Fruit fly (Drosophila melanogaster) whole organism, embryonic: Measurements from ENCODE around the gene Drp1.

Experiments used
- B-H2 ChIP-seq: fragments of 200-800 bp; sonication (Bioruptor generic); optimal IDR thresholded peaks from 2 replicates; lab custom pipeline; 2018; ENCODE audit warnings: missing biosample characterization, mild to moderate bottlenecking, missing genetic modification characterization
- Bgb ChIP-seq: fragments of 200-800 bp; sonication (Bioruptor generic); IDR thresholded peaks from 2 replicates; pipeline ENCODE4 v1.3.6; 2022; ENCODE audit warnings: missing biosample characterization, missing genetic modification characterization; ENCODE audit not compliant: partially characterized antibody
- BtbVII ChIP-seq: fragments of 200-800 bp; sonication (Bioruptor generic); optimal IDR thresholded peaks from 3 replicates; lab custom pipeline; 2017; ENCODE audit warnings: missing biosample characterization, mild to moderate bottlenecking, missing genetic modification characterization
- CG10543 ChIP-seq: fragments of 200-800 bp; sonication (Bioruptor generic); optimal IDR thresholded peaks from 3 replicates; lab custom pipeline; 2017; ENCODE audit warnings: missing biosample characterization, mild to moderate bottlenecking, missing genetic modification characterization, moderate library complexity
- CG11247 ChIP-seq: fragments of 200-800 bp; sonication (Bioruptor generic); IDR thresholded peaks from 2 replicates; pipeline ENCODE4 v1.3.6; 2022; ENCODE audit warnings: missing biosample characterization, missing genetic modification characterization
- CG12071 ChIP-seq: fragments of 200-800 bp; sonication (Bioruptor generic); optimal IDR thresholded peaks from 3 replicates; lab custom pipeline; 2018; ENCODE audit warnings: missing biosample characterization, mild to moderate bottlenecking, missing genetic modification characterization
- CG1233 ChIP-seq: fragments of 200-800 bp; sonication (Bioruptor generic); optimal IDR thresholded peaks from 4 replicates; lab custom pipeline; 2018; ENCODE audit warnings: missing biosample characterization, mild to moderate bottlenecking, missing genetic modification characterization
- CG12769 ChIP-seq: fragments of 200-800 bp; sonication (Bioruptor generic); optimal IDR thresholded peaks from 2 replicates; lab custom pipeline; 2019; ENCODE audit warnings: missing biosample characterization, mild to moderate bottlenecking, missing genetic modification characterization, moderate library complexity
- CG13296 ChIP-seq: fragments of 200-800 bp; sonication (Bioruptor generic); optimal IDR thresholded peaks from 3 replicates; lab custom pipeline; 2018; ENCODE audit warnings: missing biosample characterization, mild to moderate bottlenecking, missing genetic modification characterization
- CG14050 ChIP-seq: fragments of 200-800 bp; sonication (Bioruptor generic); IDR thresholded peaks from 3 replicates; pipeline ENCODE4 v1.3.6; 2022; ENCODE audit warnings: missing biosample characterization, missing genetic modification characterization
- CG14667 ChIP-seq: fragments of 200-800 bp; sonication (Bioruptor generic); IDR thresholded peaks from 2 replicates; pipeline ENCODE4 v1.3.6; 2022; ENCODE audit warnings: missing biosample characterization, missing genetic modification characterization
- CG14710 ChIP-seq: fragments of 200-800 bp; sonication (Bioruptor generic); optimal IDR thresholded peaks from 3 replicates; lab custom pipeline; 2019; ENCODE audit warnings: missing biosample characterization, mild to moderate bottlenecking, missing genetic modification characterization, moderate library complexity
- CG15269 ChIP-seq: fragments of 200-800 bp; sonication (Bioruptor generic); optimal IDR thresholded peaks from 2 replicates; lab custom pipeline; 2018; ENCODE audit warnings: missing biosample characterization, mild to moderate bottlenecking, missing genetic modification characterization, moderate library complexity
- CG18476 ChIP-seq: fragments of 200-800 bp; sonication (Bioruptor generic); optimal IDR thresholded peaks from 2 replicates; lab custom pipeline; 2016; ENCODE audit warnings: missing biosample characterization, mild to moderate bottlenecking, missing genetic modification characterization
- CG18599 ChIP-seq: fragments of 200-800 bp; sonication (Bioruptor generic); optimal IDR thresholded peaks from 3 replicates; lab custom pipeline; 2017; ENCODE audit warnings: missing biosample characterization, missing genetic modification characterization, mild to moderate bottlenecking, moderate library complexity, missing genetic modification reagents
- CG18764 ChIP-seq: fragments of 200-800 bp; sonication (Bioruptor generic); optimal IDR thresholded peaks from 3 replicates; lab custom pipeline; 2016; ENCODE audit warnings: missing biosample characterization, missing genetic modification characterization
- CG31224 ChIP-seq: fragments of 200-800 bp; sonication (Bioruptor generic); IDR thresholded peaks from 2 replicates; pipeline ENCODE4 v1.3.6; 2022; ENCODE audit warnings: missing biosample characterization, missing genetic modification characterization
- CG3163 ChIP-seq: fragments of 200-800 bp; sonication (Bioruptor generic); optimal IDR thresholded peaks from 3 replicates; lab custom pipeline; 2016; ENCODE audit warnings: missing biosample characterization, missing genetic modification characterization
- CG3995 ChIP-seq: fragments of 200-800 bp; sonication (Bioruptor generic); optimal IDR thresholded peaks from 3 replicates; lab custom pipeline; 2016; ENCODE audit warnings: missing biosample characterization, missing genetic modification characterization
- CG8281 ChIP-seq: fragments of 200-800 bp; sonication (Bioruptor generic); optimal IDR thresholded peaks from 2 replicates; lab custom pipeline; 2018; ENCODE audit warnings: missing biosample characterization, mild to moderate bottlenecking, missing genetic modification characterization, moderate library complexity
- CG8478 ChIP-seq: fragments of >200 bp; optimal IDR thresholded peaks from 2 replicates; lab custom pipeline; 2018
- CG9609 ChIP-seq: fragments of 200-800 bp; sonication (Bioruptor generic); optimal IDR thresholded peaks from 3 replicates; lab custom pipeline; 2016; ENCODE audit warnings: missing biosample characterization, missing genetic modification characterization
- CG9932 ChIP-seq: fragments of 200-800 bp; sonication (Bioruptor generic); IDR thresholded peaks from 2 replicates; pipeline ENCODE4 v1.3.6; 2022; ENCODE audit warnings: missing biosample characterization, missing genetic modification characterization
- CrebB ChIP-seq: fragments of 200-800 bp; sonication (Bioruptor generic); optimal IDR thresholded peaks from 3 replicates; lab custom pipeline; 2018; ENCODE audit warnings: missing biosample characterization, mild to moderate bottlenecking, missing genetic modification characterization
- Dek ChIP-seq: fragments of 200-800 bp; sonication (Bioruptor generic); optimal IDR thresholded peaks from 3 replicates; lab custom pipeline; 2019; ENCODE audit warnings: missing biosample characterization, mild to moderate bottlenecking, missing genetic modification characterization, moderate library complexity
- Doc2 ChIP-seq: fragments of 200-800 bp; sonication (Bioruptor generic); IDR thresholded peaks from 2 replicates; pipeline ENCODE4 v1.3.6; 2022; ENCODE audit warnings: missing biosample characterization, missing genetic modification characterization
- E2f1 ChIP-seq: fragments of 200-800 bp; sonication (Bioruptor generic); IDR thresholded peaks from 2 replicates; pipeline ENCODE4 v1.3.6; 2022; ENCODE audit warnings: missing biosample characterization, missing genetic modification characterization
- Elba2 ChIP-seq: fragments of 200-800 bp; sonication (Bioruptor generic); optimal IDR thresholded peaks from 3 replicates; lab custom pipeline; 2016; ENCODE audit warnings: missing biosample characterization, missing genetic modification characterization
- Fer1 ChIP-seq: fragments of 200-800 bp; sonication (Bioruptor generic); optimal IDR thresholded peaks from 2 replicates; lab custom pipeline; 2017; ENCODE audit warnings: missing biosample characterization, mild to moderate bottlenecking, missing genetic modification characterization
- MESR4 ChIP-seq: fragments of 200-800 bp; sonication (Bioruptor generic); optimal IDR thresholded peaks from 2 replicates; lab custom pipeline; 2018; ENCODE audit warnings: missing biosample characterization, mild to moderate bottlenecking, missing genetic modification characterization, moderate library complexity
- Meics ChIP-seq: fragments of 200-800 bp; sonication (Bioruptor generic); optimal IDR thresholded peaks from 2 replicates; lab custom pipeline; 2017; ENCODE audit warnings: missing biosample characterization, mild to moderate bottlenecking, missing genetic modification characterization
- Pdp1 ChIP-seq, 2 experiments: fragments of 200-800 bp; sonication (Bioruptor generic); optimal IDR thresholded peaks; 3 replicates each; lab custom pipeline; 2016; ENCODE audit warnings: missing biosample characterization in 2 of 2, missing genetic modification characterization in 2 of 2, mild to moderate bottlenecking in 1 of 2, moderate library complexity in 1 of 2
- Poxn ChIP-seq: fragments of 200-800 bp; sonication (Bioruptor generic); IDR thresholded peaks from 2 replicates; pipeline ENCODE4 v1.3.6; 2022; ENCODE audit warnings: missing biosample characterization, missing genetic modification characterization
- Six4 ChIP-seq: fragments of 200-800 bp; sonication (Bioruptor generic); optimal IDR thresholded peaks from 2 replicates; lab custom pipeline; 2016; ENCODE audit warnings: missing biosample characterization, missing genetic modification characterization
- Usf ChIP-seq: fragments of 200-800 bp; sonication (Bioruptor generic); optimal IDR thresholded peaks from 2 replicates; lab custom pipeline; 2017; ENCODE audit warnings: missing genotype, missing biosample characterization, missing genetic modification characterization
- bab2 ChIP-seq: fragments of 200-800 bp; sonication (Bioruptor generic); optimal IDR thresholded peaks from 2 replicates; lab custom pipeline; 2016; ENCODE audit warnings: missing biosample characterization, missing genetic modification characterization
- cad ChIP-seq: fragments of >200 bp; optimal IDR thresholded peaks from 2 replicates; lab custom pipeline; 2017; ENCODE audit warnings: missing biosample characterization, missing genetic modification characterization
- eyg ChIP-seq: fragments of 200-800 bp; sonication (Bioruptor generic); optimal IDR thresholded peaks from 3 replicates; lab custom pipeline; 2016; ENCODE audit warnings: missing biosample characterization, missing genetic modification characterization
- fd64A ChIP-seq: fragments of 200-800 bp; sonication (Bioruptor generic); optimal IDR thresholded peaks from 3 replicates; lab custom pipeline; 2018; ENCODE audit warnings: missing biosample characterization, mild to moderate bottlenecking, missing genetic modification characterization
- hkb ChIP-seq, 2 experiments: fragments of 200-800 bp in 1 of 2; fragments of >200 bp in 1 of 2; sonication (Bioruptor generic) in 1 of 2; IDR thresholded peaks in 1 of 2; optimal IDR thresholded peaks in 1 of 2; 2 replicates each; pipeline versions ENCODE4 v1.3.6 to Lab custom; 2017 to 2022; ENCODE audit warnings: missing biosample characterization in 1 of 2, missing genetic modification characterization in 1 of 2
- kah ChIP-seq: fragments of 200-800 bp; sonication (Bioruptor generic); optimal IDR thresholded peaks from 2 replicates; lab custom pipeline; 2018; ENCODE audit warnings: missing biosample characterization, mild to moderate bottlenecking, missing genetic modification characterization
- klu ChIP-seq: fragments of 200-800 bp; sonication (Bioruptor generic); IDR thresholded peaks from 2 replicates; pipeline ENCODE4 v1.3.6; 2022; ENCODE audit warnings: missing biosample characterization, missing genetic modification characterization
- lilli ChIP-seq: fragments of 200-800 bp; sonication (Bioruptor generic); optimal IDR thresholded peaks from 3 replicates; lab custom pipeline; 2016; ENCODE audit warnings: missing biosample characterization, missing genetic modification characterization
- mam ChIP-seq: fragments of 200-800 bp; sonication (Bioruptor generic); optimal IDR thresholded peaks from 3 replicates; lab custom pipeline; 2016; ENCODE audit warnings: missing biosample characterization, missing genetic modification characterization
- pita ChIP-seq: fragments of 200-800 bp; sonication (Bioruptor generic); optimal IDR thresholded peaks from 2 replicates; lab custom pipeline; 2017; ENCODE audit warnings: missing biosample characterization, mild to moderate bottlenecking, missing genetic modification characterization
- pnt ChIP-seq: fragments of 200-800 bp; sonication (Bioruptor generic); optimal IDR thresholded peaks from 3 replicates; lab custom pipeline; 2016; ENCODE audit warnings: missing biosample characterization, missing genetic modification characterization
- repo ChIP-seq: fragments of 200-800 bp; sonication (Bioruptor generic); optimal IDR thresholded peaks from 2 replicates; lab custom pipeline; 2016; ENCODE audit warnings: missing biosample characterization, missing genetic modification characterization
- scrt ChIP-seq: fragments of 200-800 bp; sonication (Bioruptor generic); optimal IDR thresholded peaks from 2 replicates; lab custom pipeline; 2018; ENCODE audit warnings: missing biosample characterization, mild to moderate bottlenecking, missing genetic modification characterization, moderate library complexity
- trem ChIP-seq: fragments of 200-800 bp; optimal IDR thresholded peaks from 3 replicates; lab custom pipeline; 2019; ENCODE audit warnings: missing biosample characterization, mild to moderate bottlenecking, missing genetic modification characterization, moderate library complexity
- tx ChIP-seq: fragments of 200-800 bp; sonication (Bioruptor generic); optimal IDR thresholded peaks from 2 replicates; lab custom pipeline; 2016; ENCODE audit warnings: missing biosample characterization, missing genetic modification characterization
- unpg ChIP-seq: fragments of 200-800 bp; sonication (Bioruptor generic); optimal IDR thresholded peaks from 3 replicates; lab custom pipeline; 2018; ENCODE audit warnings: missing biosample characterization, mild to moderate bottlenecking, missing genetic modification characterization, moderate library complexity

The Drp1 gene

dm6 chr2L:2585285-2585684 lies at the start of gene Drp1 (continued):
- no peak for TF ChIP-seq CG14050 (GFP tag; lab: Robert Waterston, UW)
- TF ChIP-seq Six4 (GFP tag; lab: Kevin White, UChicago), result peak; percentile 33
- TF ChIP-seq B-H2 (GFP tag; lab: Kevin White, UChicago), result peak; percentile 71
- TF ChIP-seq CG11247, result peak; percentile 74
- TF ChIP-seq CG12071 (GFP tag; lab: Kevin White, UChicago), result no peak
- TF ChIP-seq Doc2 (GFP tag; lab: Robert Waterston, UW), result no peak
- TF ChIP-seq Bgb (GFP tag; lab: Robert Waterston, UW), result peak; percentile 86
- TF ChIP-seq trem (tag; lab: Kevin White, UChicago), result peak; percentile 99
- TF ChIP-seq CG8281 (tag; lab: Kevin White, UChicago), result no peak
- peak; percentile 35 for TF ChIP-seq Meics (GFP tag; lab: Kevin White, UChicago)
- TF ChIP-seq CG10543 (GFP tag; lab: Kevin White, UChicago), result no peak
- peak; percentile 58 for TF ChIP-seq MESR4 (GFP tag; lab: Kevin White, UChicago)
- TF ChIP-seq CG8478, result no peak
- TF ChIP-seq unpg (GFP tag; lab: Kevin White, UChicago), result no peak
- TF ChIP-seq Pdp1 (GFP tag; optimal IDR thresholded peaks at IDR 0.05; lab: Kevin White, UChicago), result peak in 1 of 2 experiments; percentile 41
- TF ChIP-seq CG14667, result no peak
- TF ChIP-seq lilli (GFP tag; lab: Kevin White, UChicago), result peak; percentile 64
- no peak for TF ChIP-seq fd64A (GFP tag; lab: Kevin White, UChicago)
- TF ChIP-seq E2f1 (GFP tag; lab: Robert Waterston, UW), result peak; percentile 36; the same call in 1 of the 2 replicates
- TF ChIP-seq mam (GFP tag; lab: Kevin White, UChicago), result peak; percentile 73
- no peak for TF ChIP-seq pita (GFP tag; lab: Kevin White, UChicago)
- TF ChIP-seq cad, result no peak
- TF ChIP-seq CG1233 (GFP tag; lab: Kevin White, UChicago), result peak; percentile 6
- no peak for TF ChIP-seq Dek (tag; lab: Kevin White, UChicago)
- peak; percentile 86 for TF ChIP-seq CG9932
- TF ChIP-seq CG31224, result no peak
- TF ChIP-seq Fer1 (GFP tag; lab: Kevin White, UChicago), result peak; percentile 52
- no peak for TF ChIP-seq scrt (GFP tag; lab: Kevin White, UChicago)
- TF ChIP-seq Poxn (GFP tag; lab: Robert Waterston, UW), result no peak
- no peak for TF ChIP-seq CG12769
- peak; percentile 80 for TF ChIP-seq hkb (optimal IDR thresholded peaks at IDR 0.05; lab: Kevin White, UChicago)
- peak; percentile 31; the same call in 1 of the 2 replicates for TF ChIP-seq hkb (GFP tag; IDR thresholded peaks at IDR 0.05; lab: Robert Waterston, UW)
- peak; percentile 82 for TF ChIP-seq CG14710
- peak; percentile 63 for TF ChIP-seq CG9609 (GFP tag; lab: Kevin White, UChicago)
- no peak for TF ChIP-seq CG15269
- no peak for TF ChIP-seq klu (GFP tag; lab: Robert Waterston, UW)
- peak; percentile 63 for TF ChIP-seq bab2 (GFP tag; lab: Kevin White, UChicago)
- no peak for TF ChIP-seq eyg (GFP tag; lab: Kevin White, UChicago)
- TF ChIP-seq Elba2 (GFP tag; lab: Kevin White, UChicago), result peak; percentile 57
- TF ChIP-seq tx (GFP tag; lab: Kevin White, UChicago), result peak; percentile 14
- peak; percentile 17 for TF ChIP-seq CG3163 (GFP tag; lab: Kevin White, UChicago)
- TF ChIP-seq CG13296 (GFP tag; lab: Kevin White, UChicago), result peak; percentile 4
- TF ChIP-seq pnt (GFP tag; lab: Kevin White, UChicago), result peak; percentile 46
- TF ChIP-seq kah (GFP tag; lab: Kevin White, UChicago), result no peak
- TF ChIP-seq Usf (GFP tag; lab: Kevin White, UChicago), result no peak
- no peak for TF ChIP-seq CG18476
- no peak for TF ChIP-seq CG18599 (GFP tag; lab: Kevin White, UChicago)
- no peak for TF ChIP-seq CrebB
- peak; percentile 5 for TF ChIP-seq CG3995 (GFP tag; lab: Kevin White, UChicago)
- TF ChIP-seq CG18764, result peak; percentile 26
- peak; percentile 53 for TF ChIP-seq repo (GFP tag; lab: Kevin White, UChicago)
- TF ChIP-seq BtbVII, result no peak
